Worm (Caenorhabditis elegans) whole organism, late embryonic: Measurements from ENCODE around the gene C04E7.5.

ENCODE experiments used
- F13H6.1 ChIP-seq: sonication (generic microtip); optimal IDR thresholded peaks from 2 replicates; lab custom pipeline; 2016; ENCODE audit warnings: missing genetic modification characterization, missing compliant biosample characterization
- Y22D7AL.16 ChIP-seq: sonication (generic microtip); optimal IDR thresholded peaks from 2 replicates; lab custom pipeline; 2016; ENCODE audit warnings: missing genetic modification characterization, missing compliant biosample characterization
- elt-2 ChIP-seq: sonication (generic microtip); optimal IDR thresholded peaks from 2 replicates; lab custom pipeline; 2016; ENCODE audit warnings: missing genetic modification reagents, missing genetic modification characterization, missing compliant biosample characterization

- TF ChIP-seq elt-2 (tag; lab: Kevin White, UChicago) (no peak), F13H6.1 (tag; lab: Kevin White, UChicago) (no peak), Y22D7AL.16 (tag; lab: Kevin White, UChicago) (no peak)
These were observed 44.0 kb downstream of the C04E7.5 start, which contains the start of gene R04A9.1 for ce11 chrX:404597-404996.
